Worm (Caenorhabditis elegans): ENCODE data around the gene Y32F6A.5.
A peak's percentile ranks its signal among the peaks of the same experiment; 100 is the strongest.

ce11 chrV:10465478-10465877 lies 12.1 kb upstream of the Y32F6A.5 start:
- TF ChIP-seq C16A3.4 (tag; optimal IDR thresholded peaks at IDR 0.05) (no peak), hlh-4 (tag; optimal IDR thresholded peaks at IDR 0.05) (peak; percentile 98), mdl-1 (tag; optimal IDR thresholded peaks at IDR 0.05) (no peak), efl-3 (GFP tag; optimal IDR thresholded peaks at IDR 0.05) (no peak), nhr-77 (tag; optimal IDR thresholded peaks at IDR 0.05) (no peak), nhr-237 (tag; optimal IDR thresholded peaks at IDR 0.05) (no peak), alr-1 (tag; optimal IDR thresholded peaks at IDR 0.05; ENCODE audit: borderline replicate concordance) (no peak), nhr-76 (tag; optimal IDR thresholded peaks at IDR 0.05) (no peak), lin-14 (GFP tag; optimal IDR thresholded peaks at IDR 0.05) (peak; percentile 71), unc-62 (GFP tag; optimal IDR thresholded peaks at IDR 0.05) (no peak), ama-1 (optimal IDR thresholded peaks at IDR 0.05) (no peak), nhr-12 (tag; optimal IDR thresholded peaks at IDR 0.05) (no peak), ceh-63 (GFP tag; optimal IDR thresholded peaks at IDR 0.05) (no peak)

Data from whole organism, L1 larva.